Fruit fly (Drosophila melanogaster) whole organism, embryonic: ENCODE results near the gene Ir7g.

Source experiments
- B-H1 ChIP-seq: fragments of 200-800 bp; sonication (Bioruptor generic); IDR thresholded peaks from 3 replicates; pipeline ENCODE4 v1.3.6; 2022; ENCODE audit warnings: missing biosample characterization, missing genetic modification characterization
- CG10209 ChIP-seq: fragments of 200-800 bp; sonication (Bioruptor generic); optimal IDR thresholded peaks from 3 replicates; lab custom pipeline; 2017; ENCODE audit warnings: missing biosample characterization, mild to moderate bottlenecking, missing genetic modification characterization, missing genetic modification reagents
- CG11085 ChIP-seq: fragments of 200-800 bp; sonication (Bioruptor generic); IDR thresholded peaks from 2 replicates; pipeline ENCODE4 v1.3.6; 2022; ENCODE audit warnings: missing biosample characterization, missing genetic modification characterization
- CG11560 ChIP-seq: fragments of 200-800 bp; sonication (Bioruptor generic); IDR thresholded peaks from 3 replicates; pipeline ENCODE4 v1.3.6; 2022; ENCODE audit warnings: missing biosample characterization, missing genetic modification characterization
- CG12071 ChIP-seq: fragments of 200-800 bp; sonication (Bioruptor generic); optimal IDR thresholded peaks from 3 replicates; lab custom pipeline; 2018; ENCODE audit warnings: missing biosample characterization, mild to moderate bottlenecking, missing genetic modification characterization
- CG12769 ChIP-seq: fragments of 200-800 bp; sonication (Bioruptor generic); optimal IDR thresholded peaks from 2 replicates; lab custom pipeline; 2019; ENCODE audit warnings: missing biosample characterization, mild to moderate bottlenecking, missing genetic modification characterization, moderate library complexity
- CG14667 ChIP-seq: fragments of 200-800 bp; sonication (Bioruptor generic); IDR thresholded peaks from 2 replicates; pipeline ENCODE4 v1.3.6; 2022; ENCODE audit warnings: missing biosample characterization, missing genetic modification characterization
- CG1603 ChIP-seq: fragments of 200-800 bp; sonication (Bioruptor generic); optimal IDR thresholded peaks from 2 replicates; lab custom pipeline; 2019; ENCODE audit warnings: missing biosample characterization, mild to moderate bottlenecking, missing genetic modification characterization, moderate library complexity
- CG18599 ChIP-seq: fragments of 200-800 bp; sonication (Bioruptor generic); optimal IDR thresholded peaks from 3 replicates; lab custom pipeline; 2017; ENCODE audit warnings: missing biosample characterization, missing genetic modification characterization, mild to moderate bottlenecking, moderate library complexity, missing genetic modification reagents
- CG30431 ChIP-seq: fragments of 200-800 bp; sonication (Bioruptor generic); optimal IDR thresholded peaks from 2 replicates; lab custom pipeline; 2017; ENCODE audit warnings: missing biosample characterization, missing genetic modification characterization
- CG4424 ChIP-seq: fragments of 200-800 bp; sonication (Bioruptor generic); optimal IDR thresholded peaks from 3 replicates; lab custom pipeline; 2016; ENCODE audit warnings: missing biosample characterization, missing genetic modification characterization
- CG5245 ChIP-seq: fragments of 200-800 bp; sonication (Bioruptor generic); optimal IDR thresholded peaks from 3 replicates; lab custom pipeline; 2016; ENCODE audit warnings: missing biosample characterization, missing genetic modification characterization
- CG8089 ChIP-seq: fragments of 200-800 bp; sonication (Bioruptor generic); optimal IDR thresholded peaks from 3 replicates; lab custom pipeline; 2016; ENCODE audit warnings: missing biosample characterization, missing genetic modification characterization
- CG8359 ChIP-seq: fragments of 200-800 bp; sonication (Bioruptor generic); optimal IDR thresholded peaks from 2 replicates; lab custom pipeline; 2017; ENCODE audit warnings: missing biosample characterization, mild to moderate bottlenecking, missing genetic modification characterization, borderline replicate concordance
- CG8944 ChIP-seq: fragments of 200-800 bp; sonication (Bioruptor generic); optimal IDR thresholded peaks from 3 replicates; lab custom pipeline; 2016; ENCODE audit warnings: missing biosample characterization, missing genetic modification characterization
- Dfd ChIP-seq, 2 experiments: fragments of >200 bp; optimal IDR thresholded peaks; 2 replicates each; lab custom pipeline; 2017; ENCODE audit warnings: missing biosample characterization in 2 of 2, missing genetic modification characterization in 2 of 2
- Dip3 ChIP-seq: fragments of 200-800 bp; sonication (Bioruptor generic); optimal IDR thresholded peaks from 3 replicates; lab custom pipeline; 2016; ENCODE audit warnings: missing biosample characterization, missing genetic modification characterization
- E2f2 ChIP-seq: fragments of 200-800 bp; sonication (Bioruptor generic); IDR thresholded peaks from 2 replicates; pipeline ENCODE4 v1.3.6; 2022; ENCODE audit warnings: missing biosample characterization, missing genetic modification characterization
- Eip74EF ChIP-seq, 2 experiments: fragments of 200-800 bp in 1 of 2; fragments of >200 bp in 1 of 2; sonication (Bioruptor generic) in 1 of 2; optimal IDR thresholded peaks; 2 replicates each; lab custom pipeline; 2017 to 2019; ENCODE audit warnings: missing biosample characterization in 2 of 2, missing genetic modification characterization in 2 of 2, mild to moderate bottlenecking in 1 of 2, moderate library complexity in 1 of 2
- HLH3B ChIP-seq: fragments of 200-800 bp; sonication (Bioruptor generic); IDR thresholded peaks from 2 replicates; pipeline ENCODE4 v1.3.6; 2022; ENCODE audit warnings: missing biosample characterization, missing genetic modification characterization
- Hey ChIP-seq: fragments of 200-800 bp; sonication (Bioruptor generic); optimal IDR thresholded peaks from 3 replicates; lab custom pipeline; 2018; ENCODE audit warnings: missing biosample characterization, mild to moderate bottlenecking, missing genetic modification characterization
- Hr39 ChIP-seq: fragments of >200 bp; optimal IDR thresholded peaks from 2 replicates; lab custom pipeline; 2017
- MESR4 ChIP-seq: fragments of 200-800 bp; sonication (Bioruptor generic); optimal IDR thresholded peaks from 2 replicates; lab custom pipeline; 2018; ENCODE audit warnings: missing biosample characterization, mild to moderate bottlenecking, missing genetic modification characterization, moderate library complexity
- Six4 ChIP-seq: fragments of 200-800 bp; sonication (Bioruptor generic); optimal IDR thresholded peaks from 2 replicates; lab custom pipeline; 2016; ENCODE audit warnings: missing biosample characterization, missing genetic modification characterization
- Trl ChIP-seq, 3 experiments: fragments of >200 bp in 2 of 3; fragments of 200-800 bp in 1 of 3; sonication (Bioruptor generic) in 1 of 3; optimal IDR thresholded peaks; 2 replicates in 1 of 3; 3 replicates in 2 of 3; lab custom pipeline; 2016 to 2017; ENCODE audit warnings: missing biosample characterization in 1 of 3, missing genetic modification characterization in 1 of 3
- YL-1 ChIP-seq: fragments of 200-800 bp; sonication (Bioruptor generic); optimal IDR thresholded peaks from 3 replicates; lab custom pipeline; 2017; ENCODE audit warnings: missing biosample characterization, mild to moderate bottlenecking, missing genetic modification characterization
- ase ChIP-seq: fragments of 200-800 bp; sonication (Bioruptor generic); IDR thresholded peaks from 3 replicates; pipeline ENCODE4 v1.3.6; 2022; ENCODE audit warnings: missing biosample characterization, missing genetic modification characterization
- bcd ChIP-seq: fragments of 200-800 bp; sonication (Bioruptor generic); optimal IDR thresholded peaks from 2 replicates; lab custom pipeline; 2017; ENCODE audit warnings: missing biosample characterization, mild to moderate bottlenecking, missing genetic modification characterization
- chm ChIP-seq: fragments of 200-800 bp; sonication (Bioruptor generic); IDR thresholded peaks from 2 replicates; pipeline ENCODE4 v1.3.6; 2022; ENCODE audit warnings: missing biosample characterization, missing genetic modification characterization
- ci ChIP-seq: fragments of 200-800 bp; sonication (Bioruptor generic); IDR thresholded peaks from 3 replicates; pipeline ENCODE4 v1.3.6; 2022; ENCODE audit warnings: missing biosample characterization, missing genetic modification characterization
- eve ChIP-seq, 2 experiments: fragments of >200 bp; optimal IDR thresholded peaks; 2 replicates each; lab custom pipeline; 2017; ENCODE audit warnings: missing biosample characterization in 2 of 2, missing genetic modification characterization in 2 of 2
- ftz-f1 ChIP-seq: fragments of 200-800 bp; sonication (Bioruptor generic); optimal IDR thresholded peaks from 2 replicates; lab custom pipeline; 2016; ENCODE audit warnings: missing biosample characterization, missing genetic modification characterization
- gcm ChIP-seq: fragments of 200-800 bp; sonication (Bioruptor generic); optimal IDR thresholded peaks from 2 replicates; lab custom pipeline; 2019; ENCODE audit warnings: missing biosample characterization, mild to moderate bottlenecking, missing genetic modification characterization, moderate library complexity
- grn ChIP-seq: fragments of 200-800 bp; sonication (Bioruptor generic); optimal IDR thresholded peaks from 3 replicates; lab custom pipeline; 2017; ENCODE audit warnings: missing biosample characterization, missing genetic modification characterization
- gsb-n ChIP-seq: fragments of 200-800 bp; sonication (Bioruptor generic); optimal IDR thresholded peaks from 3 replicates; lab custom pipeline; 2018; ENCODE audit warnings: missing biosample characterization, mild to moderate bottlenecking, missing genetic modification characterization
- hb ChIP-seq: fragments of 200-800 bp; sonication (Bioruptor generic); IDR thresholded peaks from 3 replicates; pipeline ENCODE4 v1.3.6; 2022; ENCODE audit warnings: missing biosample characterization, missing genetic modification characterization; ENCODE audit not compliant: partially characterized antibody
- hbn ChIP-seq: fragments of 200-800 bp; sonication (Bioruptor generic); IDR thresholded peaks from 2 replicates; pipeline ENCODE4 v1.3.6; 2022; ENCODE audit warnings: missing biosample characterization, missing genetic modification characterization; ENCODE audit not compliant: partially characterized antibody
- hkb ChIP-seq, 2 experiments: fragments of 200-800 bp in 1 of 2; fragments of >200 bp in 1 of 2; sonication (Bioruptor generic) in 1 of 2; IDR thresholded peaks in 1 of 2; optimal IDR thresholded peaks in 1 of 2; 2 replicates each; pipeline versions ENCODE4 v1.3.6 to Lab custom; 2017 to 2022; ENCODE audit warnings: missing biosample characterization in 1 of 2, missing genetic modification characterization in 1 of 2
- insv ChIP-seq, 2 experiments: fragments of 200-800 bp; sonication (Bioruptor generic); optimal IDR thresholded peaks; 3 replicates each; lab custom pipeline; 2016 to 2018; ENCODE audit warnings: missing biosample characterization in 2 of 2, missing genetic modification characterization in 2 of 2
- nmo ChIP-seq: fragments of 200-800 bp; sonication (Bioruptor generic); optimal IDR thresholded peaks from 2 replicates; lab custom pipeline; 2018; ENCODE audit warnings: missing biosample characterization, mild to moderate bottlenecking, missing genetic modification characterization, moderate library complexity
- p53 ChIP-seq: fragments of 200-800 bp; sonication (Bioruptor generic); optimal IDR thresholded peaks from 2 replicates; lab custom pipeline; 2016; ENCODE audit warnings: missing biosample characterization, missing genetic modification characterization
- phol ChIP-seq: fragments of 200-800 bp; sonication (Bioruptor generic); optimal IDR thresholded peaks from 3 replicates; lab custom pipeline; 2018; ENCODE audit warnings: missing biosample characterization, mild to moderate bottlenecking, missing genetic modification characterization, moderate library complexity
- sens-2 ChIP-seq: fragments of 200-800 bp; sonication (Bioruptor generic); IDR thresholded peaks from 2 replicates; pipeline ENCODE4 v1.3.6; 2022; ENCODE audit warnings: missing biosample characterization, missing genetic modification characterization
- slbo ChIP-seq: fragments of 200-800 bp; sonication (Bioruptor generic); IDR thresholded peaks from 2 replicates; pipeline ENCODE4 v1.3.6; 2022; ENCODE audit warnings: missing biosample characterization, missing genetic modification characterization
- tap ChIP-seq: fragments of 200-800 bp; optimal IDR thresholded peaks from 3 replicates; lab custom pipeline; 2019; ENCODE audit warnings: missing biosample characterization, mild to moderate bottlenecking, missing genetic modification characterization, moderate library complexity
- trh ChIP-seq: fragments of 200-800 bp; sonication (Bioruptor generic); optimal IDR thresholded peaks from 2 replicates; lab custom pipeline; 2016; ENCODE audit warnings: missing biosample characterization, missing genetic modification characterization
- unc-4 ChIP-seq: fragments of 200-800 bp; sonication (Bioruptor generic); IDR thresholded peaks from 2 replicates; pipeline ENCODE4 v1.3.6; 2022; ENCODE audit warnings: missing biosample characterization, missing genetic modification characterization; ENCODE audit not compliant: partially characterized antibody
- unpg ChIP-seq: fragments of 200-800 bp; sonication (Bioruptor generic); optimal IDR thresholded peaks from 3 replicates; lab custom pipeline; 2018; ENCODE audit warnings: missing biosample characterization, mild to moderate bottlenecking, missing genetic modification characterization, moderate library complexity
- usp ChIP-seq: fragments of >200 bp; optimal IDR thresholded peaks from 2 replicates; lab custom pipeline; 2017; ENCODE audit warnings: missing biosample characterization, missing genetic modification characterization
- zen2 ChIP-seq: fragments of 200-800 bp; sonication (Bioruptor generic); IDR thresholded peaks from 3 replicates; pipeline ENCODE4 v1.3.6; 2022; ENCODE audit warnings: missing biosample characterization, missing genetic modification characterization; ENCODE audit not compliant: partially characterized antibody

Gene Ir7g

dm6 chrX:7931028-7931549, 46.6 kb downstream of the Ir7g start, which contains the start of gene mahe (continued):
- TF ChIP-seq unc-4 (GFP tag; lab: Robert Waterston, UW) = peak; percentile 85
- TF ChIP-seq insv (GFP tag; optimal IDR thresholded peaks at IDR 0.05; lab: Kevin White, UChicago) = no peak
- no peak for TF ChIP-seq CG11560 (tag; lab: Robert Waterston, UW)
- TF ChIP-seq hkb (optimal IDR thresholded peaks at IDR 0.05; lab: Kevin White, UChicago) = no peak
- TF ChIP-seq hkb (GFP tag; IDR thresholded peaks at IDR 0.05; lab: Robert Waterston, UW) = no peak
- peak; percentile 17 for TF ChIP-seq YL-1 (GFP tag; lab: Kevin White, UChicago)
- TF ChIP-seq CG12769 (tag; lab: Kevin White, UChicago) = no peak
- TF ChIP-seq hb = peak; percentile 67; the same call in 2 of the 3 replicates
- no peak for TF ChIP-seq Dfd (GFP tag; optimal IDR thresholded peaks at IDR 0.05; lab: Kevin White, UChicago)
- no peak for TF ChIP-seq phol
- TF ChIP-seq gsb-n (tag; lab: Kevin White, UChicago) = peak; percentile 18
- no peak for TF ChIP-seq sens-2 (GFP tag; lab: Robert Waterston, UW)
- no peak for TF ChIP-seq bcd (GFP tag; lab: Kevin White, UChicago)
- peak; percentile 61; the same call in 1 of the 3 replicates for TF ChIP-seq zen2 (GFP tag; lab: Robert Waterston, UW)
- TF ChIP-seq CG5245 (GFP tag; lab: Kevin White, UChicago) = no peak
- TF ChIP-seq p53 (GFP tag; lab: Kevin White, UChicago) = no peak
- peak; percentile 74 to 90 for TF ChIP-seq Trl (optimal IDR thresholded peaks at IDR 0.05; lab: Kevin White, UChicago)
- TF ChIP-seq Trl (GFP tag; optimal IDR thresholded peaks at IDR 0.05; lab: Kevin White, UChicago) = peak; percentile 5
- TF ChIP-seq CG8089 (GFP tag; lab: Kevin White, UChicago) = no peak
- TF ChIP-seq tap = no peak
- TF ChIP-seq ase (GFP tag; lab: Robert Waterston, UW) = no peak
- TF ChIP-seq trh (GFP tag; lab: Kevin White, UChicago) = no peak
- peak; percentile 78 for TF ChIP-seq MESR4 (GFP tag; lab: Kevin White, UChicago)
- TF ChIP-seq CG12071 (GFP tag; lab: Kevin White, UChicago) = no peak
- no peak for TF ChIP-seq CG10209
- TF ChIP-seq unpg = no peak
- no peak for TF ChIP-seq CG11085 (GFP tag; lab: Robert Waterston, UW)
- no peak for TF ChIP-seq gcm (GFP tag; lab: Kevin White, UChicago)
- no peak for TF ChIP-seq ftz-f1 (GFP tag; lab: Kevin White, UChicago)
- TF ChIP-seq chm (GFP tag; lab: Robert Waterston, UW) = no peak
- TF ChIP-seq usp (GFP tag; lab: Kevin White, UChicago) = no peak
- TF ChIP-seq CG8944 (GFP tag; lab: Kevin White, UChicago) = no peak
- no peak for TF ChIP-seq CG8359 (GFP tag; lab: Kevin White, UChicago)
- TF ChIP-seq HLH3B (GFP tag; lab: Robert Waterston, UW) = 0 out of 2 replicates have a peak, but pooled peaks have one; percentile 7
- TF ChIP-seq CG14667 (GFP tag; lab: Robert Waterston, UW) = no peak
- no peak for TF ChIP-seq CG4424 (GFP tag; lab: Kevin White, UChicago)
- no peak for TF ChIP-seq Hr39 (lab: Kevin White, UChicago)
- no peak for TF ChIP-seq CG18599 (GFP tag; lab: Kevin White, UChicago)
- no peak for TF ChIP-seq slbo (GFP tag; lab: Robert Waterston, UW)
- no peak for TF ChIP-seq Hey (tag; lab: Kevin White, UChicago)
- no peak for TF ChIP-seq grn (GFP tag; lab: Kevin White, UChicago)
- peak; percentile 29 for TF ChIP-seq CG1603 (tag; lab: Kevin White, UChicago)
- no peak for TF ChIP-seq CG30431 (GFP tag; lab: Kevin White, UChicago)
- peak; percentile 75 for TF ChIP-seq hbn (GFP tag; lab: Robert Waterston, UW)
- no peak for TF ChIP-seq eve (GFP tag; optimal IDR thresholded peaks at IDR 0.05; lab: Kevin White, UChicago)
- no peak for TF ChIP-seq nmo
- peak; percentile 86 for TF ChIP-seq E2f2
- no peak for TF ChIP-seq Dip3 (GFP tag; lab: Kevin White, UChicago)
- no peak for TF ChIP-seq Eip74EF (GFP tag; optimal IDR thresholded peaks at IDR 0.05; lab: Kevin White, UChicago)
- no peak for TF ChIP-seq Six4 (GFP tag; lab: Kevin White, UChicago)
- no peak for TF ChIP-seq ci (GFP tag; lab: Robert Waterston, UW)
- no peak for TF ChIP-seq B-H1
